Worm (Caenorhabditis elegans): ENCODE measurements around the gene set-24.

Gene set-24

DNA sequence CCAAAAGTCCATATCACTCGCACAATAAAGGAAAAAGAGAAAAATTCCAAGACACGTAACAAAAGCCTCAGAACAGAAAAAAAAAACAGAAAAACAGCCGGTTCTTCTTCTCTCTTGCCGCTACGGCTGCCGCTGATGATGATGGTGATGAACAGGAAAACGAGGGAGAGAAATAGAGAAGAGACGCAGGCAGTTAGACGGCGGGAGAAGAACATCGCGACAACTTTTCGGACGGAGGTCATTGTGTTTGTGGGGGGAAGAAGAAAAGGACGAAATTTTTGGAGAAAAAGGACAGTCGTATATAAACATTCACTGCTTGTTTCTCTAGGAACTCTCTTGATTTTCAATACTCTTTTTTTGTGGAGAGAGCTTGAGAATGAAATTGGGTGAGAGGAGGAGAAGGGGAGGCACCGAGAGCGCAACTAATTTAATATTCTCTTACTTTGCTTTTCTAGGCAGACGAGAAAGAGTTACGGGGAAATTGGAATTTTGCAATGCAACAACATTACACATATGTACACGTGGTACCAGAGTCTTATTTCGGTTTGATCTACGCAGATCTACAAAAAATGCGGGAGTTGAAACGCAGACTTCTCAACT, 41.1 kb downstream of the set-24 start (continued):
- TF ChIP-seq sea-2 (GFP tag; optimal IDR thresholded peaks at IDR 0.05) (no peak), fkh-2 (tag; optimal IDR thresholded peaks at IDR 0.05) (no peak), elt-1 (tag; optimal IDR thresholded peaks at IDR 0.05) (peak; percentile 10)

DNA sequence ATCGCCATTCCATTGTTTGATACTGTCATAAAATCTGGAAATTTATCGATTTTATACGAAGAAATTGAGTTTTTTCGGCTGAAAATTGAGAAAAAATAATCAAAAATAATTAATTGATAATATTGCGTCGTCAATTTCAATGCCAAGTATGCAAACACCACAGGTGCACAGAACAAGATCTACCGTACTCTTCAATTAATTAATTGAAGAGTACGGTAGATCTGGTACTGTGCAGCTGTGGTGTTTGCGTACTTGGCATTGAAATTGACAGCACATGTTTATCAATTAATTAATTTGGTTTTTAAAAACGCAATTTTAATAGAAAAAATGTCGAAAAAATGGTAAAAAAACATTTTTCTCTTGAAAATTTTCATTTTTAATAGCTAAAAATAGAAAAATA, 41.9 kb downstream of the set-24 start, which contains the start of gene cnt-1:
Gene cnt-1, minus strand, starts transcription at position 36 of the 400 bp plus-strand sequence.
- no peak for TF ChIP-seq elt-1 (tag; optimal IDR thresholded peaks at IDR 0.05)
- no peak for TF ChIP-seq R02D3.7 (tag; optimal IDR thresholded peaks at IDR 0.05)
- no peak for TF ChIP-seq elt-2 (tag; optimal IDR thresholded peaks at IDR 0.05)
- no peak for TF ChIP-seq nhr-76 (tag; optimal IDR thresholded peaks at IDR 0.05)
- no peak for TF ChIP-seq jun-1 (tag; optimal IDR thresholded peaks at IDR 0.05)
- no peak for TF ChIP-seq mdl-1 (tag; optimal IDR thresholded peaks at IDR 0.05)
- no peak for TF ChIP-seq nhr-23 (tag; optimal IDR thresholded peaks at IDR 0.05)
- TF ChIP-seq tbx-2 (tag; optimal IDR thresholded peaks at IDR 0.05) = no peak

DNA sequence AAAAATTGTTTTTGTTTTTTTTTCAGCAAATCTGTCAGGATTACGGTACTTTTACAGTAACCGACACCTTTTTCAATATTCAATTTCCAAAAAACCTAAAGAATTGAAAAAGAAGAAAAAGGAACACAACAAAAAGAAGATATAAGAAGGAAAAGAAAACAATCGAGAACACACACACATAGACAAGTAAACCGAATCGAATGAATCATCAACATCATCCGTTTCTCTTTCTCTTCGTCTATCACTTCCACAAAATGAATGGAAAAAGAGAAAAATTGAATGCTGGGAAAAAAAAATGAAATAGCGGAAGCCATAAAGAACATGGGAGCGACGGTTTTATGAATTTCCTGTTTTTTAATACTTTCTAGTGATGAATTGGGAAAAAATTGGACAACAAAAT, 49.3 kb downstream of the set-24 start:
- no peak for TF ChIP-seq egl-5 (tag; optimal IDR thresholded peaks at IDR 0.05)
- TF ChIP-seq nhr-23 (tag; optimal IDR thresholded peaks at IDR 0.05) = peak; percentile 5
- no peak for TF ChIP-seq egl-27 (tag; optimal IDR thresholded peaks at IDR 0.05)
- no peak for TF ChIP-seq ZK546.5 (tag; optimal IDR thresholded peaks at IDR 0.05)
- no peak for TF ChIP-seq nhr-67 (tag; optimal IDR thresholded peaks at IDR 0.05)

ce11 chrII:12080015-12080414, 50.8 kb downstream of the set-24 start:
- no peak for TF ChIP-seq nhr-76 (tag; optimal IDR thresholded peaks at IDR 0.05)
- peak; percentile 71 for TF ChIP-seq elt-2 (tag; optimal IDR thresholded peaks at IDR 0.05)

DNA sequence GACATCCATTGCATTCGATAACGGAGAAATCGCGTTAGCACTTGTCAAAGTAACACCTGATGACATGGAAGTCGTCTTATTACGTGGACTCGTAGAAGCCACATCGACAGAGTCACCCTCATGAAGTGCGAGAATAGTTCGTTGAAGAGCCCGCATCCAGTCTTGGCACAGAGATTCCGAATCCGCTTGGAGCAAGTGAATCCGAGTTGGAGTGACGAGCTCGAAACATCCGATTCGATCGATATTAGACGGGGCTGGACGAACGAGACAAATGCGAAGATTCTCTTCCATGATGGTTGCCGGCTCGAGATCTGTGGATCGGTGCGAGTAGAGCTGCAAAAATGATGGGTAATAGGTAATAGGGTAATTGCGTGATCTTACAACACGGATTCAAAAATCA, 53.5 kb downstream of the set-24 start:
- no peak for TF ChIP-seq snpc-4 (tag; optimal IDR thresholded peaks at IDR 0.05)
- TF ChIP-seq fkh-2 (tag; optimal IDR thresholded peaks at IDR 0.05) = no peak
- TF ChIP-seq nhr-11 (tag; optimal IDR thresholded peaks at IDR 0.05) = no peak
- no peak for TF ChIP-seq unc-62 (GFP tag; optimal IDR thresholded peaks at IDR 0.05)
- TF ChIP-seq daf-12 (tag; optimal IDR thresholded peaks at IDR 0.05) = no peak
- no peak for TF ChIP-seq R02D3.7 (tag; optimal IDR thresholded peaks at IDR 0.05)
- TF ChIP-seq nhr-237 (tag; optimal IDR thresholded peaks at IDR 0.05) = no peak
- TF ChIP-seq elt-1 (tag; optimal IDR thresholded peaks at IDR 0.05) = no peak
- no peak for TF ChIP-seq nhr-12 (tag; optimal IDR thresholded peaks at IDR 0.05)
- TF ChIP-seq lin-15B (tag; optimal IDR thresholded peaks at IDR 0.05) = no peak
- no peak for TF ChIP-seq ceh-16 (tag; optimal IDR thresholded peaks at IDR 0.05)
- no peak for TF ChIP-seq ama-1 (optimal IDR thresholded peaks at IDR 0.05)
- TF ChIP-seq mdl-1 (tag; optimal IDR thresholded peaks at IDR 0.05) = no peak
- no peak for TF ChIP-seq nhr-43 (tag; optimal IDR thresholded peaks at IDR 0.05; ENCODE audit: poor library complexity, severe bottlenecking)
- TF ChIP-seq nhr-77 (tag; optimal IDR thresholded peaks at IDR 0.05) = no peak
- no peak for TF ChIP-seq sea-2 (GFP tag; optimal IDR thresholded peaks at IDR 0.05)
- no peak for TF ChIP-seq fkh-10 (GFP tag; optimal IDR thresholded peaks at IDR 0.05)
- TF ChIP-seq eor-1 (tag; optimal IDR thresholded peaks at IDR 0.05) = no peak
- no peak for TF ChIP-seq egl-5 (tag; optimal IDR thresholded peaks at IDR 0.05)
- TF ChIP-seq skn-1 (tag; optimal IDR thresholded peaks at IDR 0.05) = no peak

DNA sequence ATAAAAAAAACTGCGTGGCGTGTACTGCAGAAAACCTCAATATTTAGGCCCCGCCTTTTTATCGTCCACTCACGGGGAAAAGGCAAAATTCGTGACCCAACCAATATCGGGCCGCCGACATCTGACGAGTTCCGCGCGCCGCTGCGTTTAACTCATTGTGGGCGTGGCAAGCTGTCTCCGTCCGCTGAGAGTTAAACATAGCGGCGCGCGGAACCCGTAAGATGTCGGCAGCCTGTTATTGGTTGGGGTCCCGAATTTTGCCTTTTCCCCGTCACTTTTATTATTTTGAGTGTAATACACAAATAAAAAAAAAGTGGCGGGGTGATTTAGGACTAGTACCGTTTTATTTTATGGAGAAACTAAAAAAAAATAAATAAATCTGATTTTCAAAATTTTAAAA, 54.4 kb downstream of the set-24 start:
- TF ChIP-seq ceh-16 (tag; optimal IDR thresholded peaks at IDR 0.05) (no peak), ZK546.5 (tag; optimal IDR thresholded peaks at IDR 0.05) (no peak), egl-5 (tag; optimal IDR thresholded peaks at IDR 0.05) (no peak), nhr-77 (tag; optimal IDR thresholded peaks at IDR 0.05) (no peak), ztf-4 (tag; optimal IDR thresholded peaks at IDR 0.05) (no peak), eor-1 (tag; optimal IDR thresholded peaks at IDR 0.05) (no peak), lin-39 (tag; optimal IDR thresholded peaks at IDR 0.05) (no peak), elt-1 (tag; optimal IDR thresholded peaks at IDR 0.05) (no peak), elt-2 (tag; optimal IDR thresholded peaks at IDR 0.05) (no peak), pqm-1 (tag; optimal IDR thresholded peaks at IDR 0.05) (no peak), unc-62 (GFP tag; optimal IDR thresholded peaks at IDR 0.05) (no peak), lin-15B (tag; optimal IDR thresholded peaks at IDR 0.05) (no peak), nhr-12 (tag; optimal IDR thresholded peaks at IDR 0.05) (no peak), unc-39 (tag; optimal IDR thresholded peaks at IDR 0.05) (no peak), lsy-12 (tag; optimal IDR thresholded peaks at IDR 0.05) (no peak), ceh-28 (tag; optimal IDR thresholded peaks at IDR 0.05) (no peak), nhr-43 (tag; optimal IDR thresholded peaks at IDR 0.05; ENCODE audit: poor library complexity, severe bottlenecking) (no peak), nfya-1 (tag; optimal IDR thresholded peaks at IDR 0.05; ENCODE audit: insufficient read depth) (no peak), ama-1 (optimal IDR thresholded peaks at IDR 0.05) (no peak)

Data from whole organism, L3 larva.